Fruit fly (Drosophila melanogaster) whole organism, embryonic: ENCODE measurements around the gene CG15221.

Source experiments
- CG10366 ChIP-seq: fragments of 200-800 bp; sonication (Bioruptor generic); IDR thresholded peaks from 2 replicates; pipeline ENCODE4 v1.3.6; 2022; ENCODE audit warnings: missing biosample characterization, missing genetic modification characterization
- CG11695 ChIP-seq: fragments of 200-800 bp; sonication (Bioruptor generic); IDR thresholded peaks from 3 replicates; pipeline ENCODE4 v1.3.6; 2022; ENCODE audit warnings: missing biosample characterization, missing genetic modification characterization
- CG12071 ChIP-seq: fragments of 200-800 bp; sonication (Bioruptor generic); optimal IDR thresholded peaks from 3 replicates; lab custom pipeline; 2018; ENCODE audit warnings: missing biosample characterization, mild to moderate bottlenecking, missing genetic modification characterization
- CG12659 ChIP-seq: fragments of 200-800 bp; sonication (Bioruptor generic); optimal IDR thresholded peaks from 3 replicates; lab custom pipeline; 2017; ENCODE audit warnings: mild to moderate bottlenecking, missing biosample characterization, missing genetic modification reagents, missing genetic modification characterization
- CG13287 ChIP-seq: fragments of 200-800 bp; sonication (Bioruptor generic); IDR thresholded peaks from 2 replicates; pipeline ENCODE4 v1.3.6; 2022; ENCODE audit warnings: missing biosample characterization, missing genetic modification characterization; ENCODE audit not compliant: partially characterized antibody
- CG13894 ChIP-seq: fragments of 200-800 bp; sonication (Bioruptor generic); optimal IDR thresholded peaks from 3 replicates; lab custom pipeline; 2018; ENCODE audit warnings: missing biosample characterization, mild to moderate bottlenecking, missing genetic modification characterization, moderate library complexity
- CG14050 ChIP-seq: fragments of 200-800 bp; sonication (Bioruptor generic); IDR thresholded peaks from 3 replicates; pipeline ENCODE4 v1.3.6; 2022; ENCODE audit warnings: missing biosample characterization, missing genetic modification characterization
- CG15601 ChIP-seq: fragments of 200-800 bp; sonication (Bioruptor generic); optimal IDR thresholded peaks from 3 replicates; lab custom pipeline; 2019; ENCODE audit warnings: missing biosample characterization, mild to moderate bottlenecking, missing genetic modification characterization, moderate library complexity
- CG16863 ChIP-seq: fragments of 200-800 bp; sonication (Bioruptor generic); optimal IDR thresholded peaks from 3 replicates; lab custom pipeline; 2016; ENCODE audit warnings: missing biosample characterization, missing genetic modification characterization
- CG17186 ChIP-seq: fragments of 200-800 bp; sonication (Bioruptor generic); optimal IDR thresholded peaks from 3 replicates; lab custom pipeline; 2017; ENCODE audit warnings: missing biosample characterization, missing genetic modification reagents, missing genetic modification characterization
- CG1792 ChIP-seq: fragments of 200-800 bp; sonication (Bioruptor generic); optimal IDR thresholded peaks from 2 replicates; lab custom pipeline; 2016; ENCODE audit warnings: missing biosample characterization, missing genetic modification characterization
- CG18011 ChIP-seq: fragments of 200-800 bp; sonication (Bioruptor generic); optimal IDR thresholded peaks from 2 replicates; lab custom pipeline; 2017; ENCODE audit warnings: missing biosample characterization, missing genetic modification characterization, mild to moderate bottlenecking, moderate library complexity, missing genotype
- CG2129 ChIP-seq: fragments of 200-800 bp; sonication (Bioruptor generic); IDR thresholded peaks from 2 replicates; pipeline ENCODE4 v1.3.6; 2022; ENCODE audit warnings: missing biosample characterization, missing genetic modification characterization; ENCODE audit not compliant: partially characterized antibody
- CG2678 ChIP-seq: fragments of 200-800 bp; sonication (Bioruptor generic); optimal IDR thresholded peaks from 3 replicates; lab custom pipeline; 2019; ENCODE audit warnings: missing biosample characterization, mild to moderate bottlenecking, missing genetic modification characterization, moderate library complexity
- CG30020 ChIP-seq: fragments of 200-800 bp; optimal IDR thresholded peaks from 2 replicates; lab custom pipeline; 2019; ENCODE audit warnings: missing biosample characterization, mild to moderate bottlenecking, missing genetic modification characterization, moderate library complexity
- CG31224 ChIP-seq: fragments of 200-800 bp; sonication (Bioruptor generic); IDR thresholded peaks from 2 replicates; pipeline ENCODE4 v1.3.6; 2022; ENCODE audit warnings: missing biosample characterization, missing genetic modification characterization
- CG31365 ChIP-seq: fragments of 200-800 bp; sonication (Bioruptor generic); optimal IDR thresholded peaks from 2 replicates; lab custom pipeline; 2018; ENCODE audit warnings: missing biosample characterization, mild to moderate bottlenecking, missing genetic modification characterization
- CG3407 ChIP-seq: fragments of 200-800 bp; sonication (Bioruptor generic); optimal IDR thresholded peaks from 2 replicates; lab custom pipeline; 2018; ENCODE audit warnings: missing biosample characterization, mild to moderate bottlenecking, missing genetic modification characterization
- CG4328 ChIP-seq: fragments of 200-800 bp; sonication (Bioruptor generic); optimal IDR thresholded peaks from 3 replicates; lab custom pipeline; 2017; ENCODE audit warnings: missing biosample characterization, missing genetic modification reagents, missing genetic modification characterization
- CoRest ChIP-seq: fragments of 200-800 bp; sonication (Bioruptor generic); optimal IDR thresholded peaks from 3 replicates; lab custom pipeline; 2018; ENCODE audit warnings: missing biosample characterization, mild to moderate bottlenecking, missing genetic modification characterization, moderate library complexity
- Dbx ChIP-seq: fragments of 200-800 bp; sonication (Bioruptor generic); IDR thresholded peaks from 3 replicates; pipeline ENCODE4 v1.3.6; 2022; ENCODE audit warnings: missing biosample characterization, missing genetic modification characterization
- Fer2 ChIP-seq: fragments of 200-800 bp; sonication (Bioruptor generic); optimal IDR thresholded peaks from 2 replicates; lab custom pipeline; 2018; ENCODE audit warnings: missing biosample characterization, mild to moderate bottlenecking, missing genetic modification characterization, moderate library complexity
- HLH3B ChIP-seq: fragments of 200-800 bp; sonication (Bioruptor generic); IDR thresholded peaks from 2 replicates; pipeline ENCODE4 v1.3.6; 2022; ENCODE audit warnings: missing biosample characterization, missing genetic modification characterization
- HLHmδ ChIP-seq: fragments of 200-800 bp; sonication (Bioruptor generic); optimal IDR thresholded peaks from 2 replicates; lab custom pipeline; 2018; ENCODE audit warnings: missing biosample characterization, mild to moderate bottlenecking, missing genetic modification characterization, moderate library complexity
- MBD-R2 ChIP-seq: fragments of 200-800 bp; sonication (Bioruptor generic); IDR thresholded peaks from 2 replicates; pipeline ENCODE4 v1.3.6; 2022; ENCODE audit warnings: missing biosample characterization, missing genetic modification characterization
- NfI ChIP-seq: fragments of 200-800 bp; sonication (Bioruptor generic); optimal IDR thresholded peaks from 3 replicates; lab custom pipeline; 2018; ENCODE audit warnings: missing biosample characterization, mild to moderate bottlenecking, missing genetic modification characterization, moderate library complexity
- Rfx ChIP-seq: fragments of 200-800 bp; sonication (Bioruptor generic); IDR thresholded peaks from 2 replicates; pipeline ENCODE4 v1.3.6; 2022; ENCODE audit warnings: missing biosample characterization, missing genetic modification characterization
- Rx ChIP-seq: fragments of 200-800 bp; sonication (Bioruptor generic); IDR thresholded peaks from 2 replicates; pipeline ENCODE4 v1.3.6; 2022; ENCODE audit warnings: missing biosample characterization, missing genetic modification characterization
- Taf1 ChIP-seq: fragments of 200-800 bp; sonication (Bioruptor generic); IDR thresholded peaks from 2 replicates; pipeline ENCODE4 v1.3.6; 2022; ENCODE audit warnings: missing biosample characterization, missing genetic modification characterization
- Xbp1 ChIP-seq: fragments of 200-800 bp; sonication (Bioruptor generic); optimal IDR thresholded peaks from 3 replicates; lab custom pipeline; 2016; ENCODE audit warnings: missing biosample characterization, mild to moderate bottlenecking, missing genetic modification characterization
- abd-A ChIP-seq: fragments of 200-800 bp; sonication (Bioruptor generic); optimal IDR thresholded peaks from 3 replicates; lab custom pipeline; 2019; ENCODE audit warnings: missing biosample characterization, mild to moderate bottlenecking, missing genetic modification characterization, moderate library complexity
- ap ChIP-seq: fragments of 200-800 bp; sonication (Bioruptor generic); IDR thresholded peaks from 2 replicates; pipeline ENCODE4 v1.3.6; 2022; ENCODE audit warnings: missing biosample characterization, missing genetic modification characterization
- cad ChIP-seq: fragments of >200 bp; optimal IDR thresholded peaks from 2 replicates; lab custom pipeline; 2017; ENCODE audit warnings: missing biosample characterization, missing genetic modification characterization
- chinmo ChIP-seq: fragments of 200-800 bp; sonication (Bioruptor generic); IDR thresholded peaks from 4 replicates; pipeline ENCODE4 v1.3.6; 2022; ENCODE audit warnings: missing biosample characterization, missing genetic modification characterization; ENCODE audit not compliant: partially characterized antibody
- dmrt99B ChIP-seq: fragments of 200-800 bp; sonication (Bioruptor generic); optimal IDR thresholded peaks from 2 replicates; lab custom pipeline; 2018; ENCODE audit warnings: missing biosample characterization, mild to moderate bottlenecking, missing genetic modification characterization, moderate library complexity
- dysf ChIP-seq: fragments of 200-800 bp; sonication (Bioruptor generic); IDR thresholded peaks from 3 replicates; pipeline ENCODE4 v1.3.6; 2022; ENCODE audit warnings: missing biosample characterization, missing genetic modification characterization
- emc ChIP-seq: fragments of 200-800 bp; sonication (Bioruptor generic); optimal IDR thresholded peaks from 2 replicates; lab custom pipeline; 2016; ENCODE audit warnings: missing biosample characterization, missing genetic modification characterization
- ems ChIP-seq: fragments of 200-800 bp; sonication (Bioruptor generic); optimal IDR thresholded peaks from 3 replicates; lab custom pipeline; 2016; ENCODE audit warnings: missing biosample characterization, missing genetic modification characterization
- grau ChIP-seq: fragments of 200-800 bp; optimal IDR thresholded peaks from 3 replicates; lab custom pipeline; 2019; ENCODE audit warnings: missing biosample characterization, mild to moderate bottlenecking, missing genetic modification characterization, moderate library complexity
- ind ChIP-seq: fragments of 200-800 bp; sonication (Bioruptor generic); optimal IDR thresholded peaks from 3 replicates; lab custom pipeline; 2016; ENCODE audit warnings: missing biosample characterization, missing genetic modification characterization
- kah ChIP-seq: fragments of 200-800 bp; sonication (Bioruptor generic); optimal IDR thresholded peaks from 2 replicates; lab custom pipeline; 2018; ENCODE audit warnings: missing biosample characterization, mild to moderate bottlenecking, missing genetic modification characterization
- kni ChIP-seq: fragments of 200-800 bp; sonication (Bioruptor generic); optimal IDR thresholded peaks from 3 replicates; lab custom pipeline; 2017; ENCODE audit warnings: mild to moderate bottlenecking, missing biosample characterization, missing genetic modification reagents, missing genetic modification characterization
- mam ChIP-seq: fragments of 200-800 bp; sonication (Bioruptor generic); optimal IDR thresholded peaks from 3 replicates; lab custom pipeline; 2016; ENCODE audit warnings: missing biosample characterization, missing genetic modification characterization
- mirr ChIP-seq: fragments of 200-800 bp; sonication (Bioruptor generic); optimal IDR thresholded peaks from 3 replicates; lab custom pipeline; 2018; ENCODE audit warnings: missing biosample characterization, mild to moderate bottlenecking, missing genetic modification characterization
- org-1 ChIP-seq: fragments of 200-800 bp; sonication (Bioruptor generic); optimal IDR thresholded peaks from 2 replicates; lab custom pipeline; 2017; ENCODE audit warnings: missing biosample characterization, missing genetic modification characterization
- unc-4 ChIP-seq: fragments of 200-800 bp; sonication (Bioruptor generic); IDR thresholded peaks from 2 replicates; pipeline ENCODE4 v1.3.6; 2022; ENCODE audit warnings: missing biosample characterization, missing genetic modification characterization; ENCODE audit not compliant: partially characterized antibody
- vvl ChIP-seq: fragments of 200-800 bp; sonication (Bioruptor generic); IDR thresholded peaks from 2 replicates; pipeline ENCODE4 v1.3.6; 2022; ENCODE audit warnings: missing biosample characterization, missing genetic modification characterization

Gene CG15221

DNA sequence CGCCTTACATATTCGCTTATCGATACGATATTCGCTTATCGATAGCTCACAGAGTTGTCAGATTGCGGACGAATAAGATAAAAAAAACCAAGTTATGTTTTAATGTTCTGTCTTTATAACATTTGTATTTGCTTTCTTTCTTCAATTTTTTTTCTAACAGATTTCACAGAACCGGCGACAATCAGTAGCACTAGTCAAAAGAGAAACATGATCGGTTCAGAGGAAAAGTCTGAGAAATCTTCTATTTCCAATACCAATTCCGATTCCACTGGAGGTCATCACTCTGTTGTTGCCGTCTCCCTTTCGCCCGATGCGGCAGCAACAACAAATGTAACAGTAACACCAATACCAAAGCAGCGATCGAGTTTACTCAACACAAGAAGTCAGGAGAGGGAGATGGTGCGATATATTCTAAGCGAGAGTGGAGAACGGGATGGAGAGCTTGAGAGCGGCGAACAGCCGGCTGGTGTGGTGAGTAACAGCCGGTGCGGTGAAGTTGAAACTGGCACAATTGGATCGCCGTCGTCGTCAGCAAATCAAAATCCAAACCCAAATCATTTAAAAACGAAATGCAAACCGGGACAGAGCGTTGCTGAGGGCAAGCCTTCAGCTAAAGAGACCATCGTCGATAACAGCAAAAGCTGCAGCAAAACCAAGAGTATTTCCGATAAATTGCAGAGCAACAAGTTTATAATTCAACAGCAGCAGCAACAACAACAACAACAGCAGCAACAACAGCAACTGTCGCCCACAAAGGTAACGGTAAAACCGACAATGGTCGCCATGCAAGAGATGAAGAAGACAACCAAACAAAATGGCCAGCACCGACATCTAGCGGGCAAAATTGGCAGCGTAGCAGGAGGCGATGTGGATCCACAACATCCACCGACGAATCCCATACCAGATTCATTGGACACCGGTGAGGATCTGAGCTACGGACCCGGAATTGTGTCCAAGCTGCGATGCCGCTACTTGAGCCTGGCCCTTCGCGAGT lies 42.2 kb upstream of the CG15221 start (continued):
- TF ChIP-seq emc (GFP tag; lab: Kevin White, UChicago) (peak; percentile 31), vvl (GFP tag; lab: Robert Waterston, UW) (peak; percentile 47; the same call in 1 of the 2 replicates), HLHmδ (GFP tag; lab: Kevin White, UChicago) (peak; percentile 66), CG12659 (GFP tag; lab: Kevin White, UChicago) (peak; percentile 73), CG31224 (GFP tag; lab: Robert Waterston, UW) (no peak), unc-4 (GFP tag; lab: Robert Waterston, UW) (peak; percentile 67; the same call in 1 of the 2 replicates), grau (peak; percentile 76), CG10366 (peak; percentile 39), ind (GFP tag; lab: Kevin White, UChicago) (peak; percentile 73), Rx (no peak), Dbx (GFP tag; lab: Robert Waterston, UW) (peak; percentile 63; the same call in 2 of the 3 replicates), CG12071 (peak; percentile 16), CG30020 (tag; lab: Kevin White, UChicago) (peak; percentile 16), CoRest (tag; lab: Kevin White, UChicago) (peak; percentile 76), CG14050 (GFP tag; lab: Robert Waterston, UW) (no peak; the same call in 2 of the 3 replicates), HLH3B (GFP tag; lab: Robert Waterston, UW) (0 out of 2 replicates have a peak, but pooled peaks have one; percentile 11), mam (GFP tag; lab: Kevin White, UChicago) (peak; percentile 77), CG31365 (tag; lab: Kevin White, UChicago) (no peak), chinmo (GFP tag; lab: Robert Waterston, UW) (peak; percentile 91; the same call in 2 of the 4 replicates), CG16863 (GFP tag; lab: Kevin White, UChicago) (peak; percentile 55), Xbp1 (peak; percentile 73), kah (GFP tag; lab: Kevin White, UChicago) (peak; percentile 2), MBD-R2 (GFP tag; lab: Robert Waterston, UW) (peak; percentile 47; the same call in 1 of the 2 replicates), CG13287 (GFP tag; lab: Robert Waterston, UW) (peak; percentile 75), CG13894 (tag; lab: Kevin White, UChicago) (peak; percentile 70), CG1792 (GFP tag; lab: Kevin White, UChicago) (peak; percentile 38), kni (peak; percentile 99), Rfx (GFP tag; lab: Robert Waterston, UW) (peak; percentile 78), mirr (GFP tag; lab: Kevin White, UChicago) (peak; percentile 73), abd-A (tag; lab: Kevin White, UChicago) (peak; percentile 31), CG3407 (GFP tag; lab: Kevin White, UChicago) (no peak), CG18011 (peak; percentile 39), CG15601 (tag; lab: Kevin White, UChicago) (peak; percentile 52), CG2678 (peak; percentile 74), dmrt99B (tag; lab: Kevin White, UChicago) (peak; percentile 71), CG2129 (GFP tag; lab: Robert Waterston, UW) (peak; percentile 34; the same call in 1 of the 2 replicates), cad (no peak), CG17186 (GFP tag; lab: Kevin White, UChicago) (no peak), ap (GFP tag; lab: Robert Waterston, UW) (no peak), Fer2 (peak; percentile 35), dysf (GFP tag; lab: Robert Waterston, UW) (peak; percentile 48; the same call in 2 of the 3 replicates), CG4328 (GFP tag; lab: Kevin White, UChicago) (peak; percentile 70), Taf1 (GFP tag; lab: Robert Waterston, UW) (no peak), NfI (GFP tag; lab: Kevin White, UChicago) (peak; percentile 71), ems (GFP tag; lab: Kevin White, UChicago) (peak; percentile 43), CG11695 (GFP tag; lab: Robert Waterston, UW) (0 out of 3 replicates have a peak, but pooled peaks have one; percentile 28), org-1 (no peak)
